Worm (Caenorhabditis elegans) whole organism, late embryonic: ENCODE data around the gene slc-36.5.

Experiments
- C08G9.2 ChIP-seq: sonication (generic microtip); optimal IDR thresholded peaks from 2 replicates; lab custom pipeline; 2016; ENCODE audit warnings: mild to moderate bottlenecking, missing genetic modification characterization, moderate library complexity, missing compliant biosample characterization
- C38D4.7 ChIP-seq: fragments of 200-800 bp; sonication (Bioruptor generic); optimal IDR thresholded peaks from 2 replicates; lab custom pipeline; 2018; ENCODE audit warnings: mild to moderate bottlenecking, missing genetic modification characterization, moderate library complexity, missing compliant biosample characterization
- F13H6.1 ChIP-seq: sonication (generic microtip); optimal IDR thresholded peaks from 2 replicates; lab custom pipeline; 2016; ENCODE audit warnings: missing genetic modification characterization, missing compliant biosample characterization
- K02D7.2 ChIP-seq: sonication (generic microtip); optimal IDR thresholded peaks from 2 replicates; lab custom pipeline; 2017; ENCODE audit warnings: mild to moderate bottlenecking, missing genetic modification characterization, missing compliant biosample characterization
- K09A11.1 ChIP-seq: sonication (generic microtip); optimal IDR thresholded peaks from 2 replicates; lab custom pipeline; 2017; ENCODE audit warnings: antibody characterized with exemption, mild to moderate bottlenecking, missing genetic modification characterization, missing compliant biosample characterization; ENCODE audit not compliant: insufficient read depth
- T23F11.4 ChIP-seq: fragments of 200-800 bp; sonication (Bioruptor generic); optimal IDR thresholded peaks from 2 replicates; lab custom pipeline; 2018; ENCODE audit warnings: mild to moderate bottlenecking, missing genetic modification characterization, missing compliant biosample characterization
- ahr-1 ChIP-seq: sonication (generic microtip); optimal IDR thresholded peaks from 2 replicates; lab custom pipeline; 2016; ENCODE audit warnings: missing genetic modification characterization, missing compliant biosample characterization
- ama-1 ChIP-seq: fragments of 150-350 bp; optimal IDR thresholded peaks from 2 replicates; lab custom pipeline; 2014
- ceh-18 ChIP-seq: sonication (generic microtip); optimal IDR thresholded peaks from 2 replicates; lab custom pipeline; 2016; ENCODE audit warnings: missing genetic modification characterization, missing compliant biosample characterization
- ceh-22 ChIP-seq: sonication (generic microtip); optimal IDR thresholded peaks from 2 replicates; lab custom pipeline; 2017; ENCODE audit warnings: missing biosample characterization, missing genetic modification characterization
- ceh-24 ChIP-seq: sonication (generic microtip); optimal IDR thresholded peaks from 2 replicates; lab custom pipeline; 2016; ENCODE audit warnings: mild to moderate bottlenecking, missing genetic modification characterization, missing compliant biosample characterization
- ceh-31 ChIP-seq: sonication (generic microtip); optimal IDR thresholded peaks from 2 replicates; lab custom pipeline; 2016; ENCODE audit warnings: missing genetic modification characterization, missing compliant biosample characterization
- ceh-34 ChIP-seq: sonication (generic microtip); optimal IDR thresholded peaks from 2 replicates; lab custom pipeline; 2016; ENCODE audit warnings: mild to moderate bottlenecking, missing genetic modification characterization, missing compliant biosample characterization
- ceh-48 ChIP-seq: sonication (generic microtip); optimal IDR thresholded peaks from 2 replicates; lab custom pipeline; 2016; ENCODE audit warnings: missing genetic modification characterization, inconsistent platforms, missing compliant biosample characterization
- ceh-6 ChIP-seq: fragments of 200-800 bp; sonication (Bioruptor generic); optimal IDR thresholded peaks from 2 replicates; lab custom pipeline; 2018; ENCODE audit warnings: mild to moderate bottlenecking, missing genetic modification characterization, missing compliant biosample characterization
- ceh-9 ChIP-seq: sonication (generic microtip); optimal IDR thresholded peaks from 2 replicates; lab custom pipeline; 2016; ENCODE audit warnings: mild to moderate bottlenecking, missing genetic modification characterization, inconsistent platforms, missing compliant biosample characterization
- dmd-4 ChIP-seq: sonication (generic microtip); optimal IDR thresholded peaks from 2 replicates; lab custom pipeline; 2016; ENCODE audit warnings: borderline replicate concordance, missing genetic modification characterization, missing compliant biosample characterization
- fkh-10 ChIP-seq: fragments of 150-350 bp; optimal IDR thresholded peaks from 2 replicates; lab custom pipeline; 2014; ENCODE audit warnings: missing biosample characterization, missing genetic modification reagents, missing genetic modification characterization
- fkh-6 ChIP-seq: sonication (generic microtip); optimal IDR thresholded peaks from 2 replicates; lab custom pipeline; 2016; ENCODE audit warnings: missing genetic modification characterization, missing compliant biosample characterization
- gmeb-2 ChIP-seq: sonication (generic microtip); optimal IDR thresholded peaks from 2 replicates; lab custom pipeline; 2016; ENCODE audit warnings: missing genetic modification characterization, inconsistent platforms, missing compliant biosample characterization
- hlh-15 ChIP-seq: sonication (generic microtip); optimal IDR thresholded peaks from 2 replicates; lab custom pipeline; 2016; ENCODE audit warnings: missing genetic modification characterization, missing compliant biosample characterization
- lim-6 ChIP-seq: sonication (generic microtip); optimal IDR thresholded peaks from 2 replicates; lab custom pipeline; 2016; ENCODE audit warnings: missing genetic modification characterization, missing compliant biosample characterization
- lin-11 ChIP-seq: fragments of 200-800 bp; sonication (Bioruptor generic); optimal IDR thresholded peaks from 2 replicates; lab custom pipeline; 2018; ENCODE audit warnings: mild to moderate bottlenecking, missing genetic modification characterization, missing compliant biosample characterization
- madf-2 ChIP-seq: sonication (generic microtip); optimal IDR thresholded peaks from 2 replicates; lab custom pipeline; 2017; ENCODE audit warnings: missing genetic modification characterization, missing compliant biosample characterization
- nfya-1 ChIP-seq: sonication (generic microtip); optimal IDR thresholded peaks from 2 replicates; lab custom pipeline; 2017; ENCODE audit warnings: missing genetic modification characterization, mild to moderate bottlenecking, missing compliant biosample characterization, antibody characterized with exemption, moderate library complexity
- nhr-11 ChIP-seq: fragments of 150-350 bp; optimal IDR thresholded peaks from 2 replicates; lab custom pipeline; 2014; ENCODE audit warnings: missing biosample characterization, missing genetic modification characterization
- nhr-232 ChIP-seq: sonication (generic microtip); optimal IDR thresholded peaks from 2 replicates; lab custom pipeline; 2016; ENCODE audit warnings: missing genetic modification characterization, missing compliant biosample characterization
- npax-4 ChIP-seq: sonication (generic microtip); optimal IDR thresholded peaks from 2 replicates; lab custom pipeline; 2016; ENCODE audit warnings: missing genetic modification characterization, missing compliant biosample characterization
- odd-2 ChIP-seq: sonication (generic microtip); optimal IDR thresholded peaks from 2 replicates; lab custom pipeline; 2017; ENCODE audit warnings: antibody characterized with exemption, mild to moderate bottlenecking, missing genetic modification characterization, missing compliant biosample characterization
- pag-3 ChIP-seq: sonication (generic microtip); optimal IDR thresholded peaks from 2 replicates; lab custom pipeline; 2016; ENCODE audit warnings: missing compliant biosample characterization, missing genetic modification characterization, borderline replicate concordance
- pax-1 ChIP-seq: fragments of 150-350 bp; optimal IDR thresholded peaks from 2 replicates; lab custom pipeline; 2014; ENCODE audit warnings: missing biosample characterization, missing genetic modification characterization
- pha-2 ChIP-seq: sonication (generic microtip); optimal IDR thresholded peaks from 2 replicates; lab custom pipeline; 2017; ENCODE audit warnings: mild to moderate bottlenecking, missing genetic modification characterization, missing compliant biosample characterization
- pha-4 ChIP-seq: fragments of 150-350 bp; optimal IDR thresholded peaks from 2 replicates; lab custom pipeline; 2018; ENCODE audit warnings: missing biosample characterization, missing genetic modification reagents, missing genetic modification characterization
- pros-1 ChIP-seq: fragments of 150-350 bp; optimal IDR thresholded peaks from 2 replicates; lab custom pipeline; 2014; ENCODE audit warnings: missing biosample characterization, missing genetic modification reagents, missing genetic modification characterization
- ref-2 ChIP-seq: sonication (generic microtip); optimal IDR thresholded peaks from 2 replicates; lab custom pipeline; 2016; ENCODE audit warnings: missing genetic modification characterization, missing compliant biosample characterization
- rnt-1 ChIP-seq: sonication (generic microtip); optimal IDR thresholded peaks from 2 replicates; lab custom pipeline; 2016; ENCODE audit warnings: missing genetic modification characterization, missing compliant biosample characterization
- tbx-2 ChIP-seq: sonication (generic microtip); optimal IDR thresholded peaks from 2 replicates; lab custom pipeline; 2016; ENCODE audit warnings: missing genetic modification characterization, missing compliant biosample characterization
- ttx-3 ChIP-seq: sonication (generic microtip); optimal IDR thresholded peaks from 2 replicates; lab custom pipeline; 2016; ENCODE audit warnings: missing genetic modification reagents, missing genetic modification characterization, missing compliant biosample characterization
- unc-3 ChIP-seq, 2 experiments: fragments of 200-800 bp in 1 of 2; sonication (Bioruptor generic) in 1 of 2; sonication (generic microtip) in 1 of 2; conservative IDR thresholded peaks in 1 of 2; optimal IDR thresholded peaks in 1 of 2; 2 replicates each; pipeline versions ENCODE4 v1.3.6 to Lab custom; 2016 to 2022; ENCODE audit warnings: missing compliant biosample characterization in 2 of 2, missing genetic modification characterization in 2 of 2, missing genetic modification reagents in 1 of 2
- unc-42 ChIP-seq: sonication (generic microtip); optimal IDR thresholded peaks from 2 replicates; lab custom pipeline; 2016; ENCODE audit warnings: missing genotype, missing genetic modification characterization, missing compliant biosample characterization
- unc-55 ChIP-seq: sonication (generic microtip); optimal IDR thresholded peaks from 2 replicates; lab custom pipeline; 2017; ENCODE audit warnings: missing biosample characterization, missing genetic modification reagents, missing genetic modification characterization
- unc-86 ChIP-seq: sonication (generic microtip); optimal IDR thresholded peaks from 2 replicates; lab custom pipeline; 2016; ENCODE audit warnings: missing genetic modification characterization, missing compliant biosample characterization
- ztf-16 ChIP-seq: sonication (generic microtip); optimal IDR thresholded peaks from 2 replicates; lab custom pipeline; 2017; ENCODE audit warnings: missing genetic modification characterization, missing compliant biosample characterization

Gene slc-36.5

DNA sequence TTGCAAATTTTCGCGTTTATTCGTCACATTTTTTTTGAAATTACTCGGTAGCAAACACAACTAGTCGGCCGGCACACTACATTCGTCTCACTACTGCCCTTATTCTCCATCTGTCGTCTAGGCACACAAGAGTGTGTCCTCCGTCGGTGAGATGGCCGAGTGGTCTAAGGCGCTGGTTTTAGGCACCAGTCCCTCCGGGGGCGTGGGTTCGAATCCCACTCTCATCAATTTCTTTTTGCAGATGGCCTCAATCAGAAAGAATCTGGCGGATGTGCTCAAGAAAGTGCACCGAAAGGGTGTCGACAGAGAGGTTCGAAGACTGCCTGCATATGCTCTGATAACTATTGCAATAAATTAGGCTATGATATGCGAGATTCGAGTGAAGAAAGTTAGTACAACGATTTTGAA is 23.8 kb downstream of the slc-36.5 start (continued):
- peak; percentile 73 for TF ChIP-seq ceh-9 (tag; lab: Kevin White, UChicago)
- peak; percentile 60 for TF ChIP-seq ceh-48 (tag; lab: Kevin White, UChicago)
- TF ChIP-seq ceh-6 (GFP tag; lab: Kevin White, UChicago): peak; percentile 91
- peak; percentile 65 for TF ChIP-seq rnt-1
- peak; percentile 49 for TF ChIP-seq odd-2 (tag; lab: Kevin White, UChicago)
- TF ChIP-seq nhr-232 (tag; lab: Kevin White, UChicago): peak; percentile 78
- TF ChIP-seq unc-3 (GFP tag; conservative IDR thresholded peaks at IDR 0.05; lab: Robert Waterston, UW): peak; percentile 75
- TF ChIP-seq unc-3 (tag; optimal IDR thresholded peaks at IDR 0.05; lab: Kevin White, UChicago): peak; percentile 62
- TF ChIP-seq gmeb-2 (tag; lab: Kevin White, UChicago): peak; percentile 71
- TF ChIP-seq lim-6: peak; percentile 37
- peak; percentile 50 for TF ChIP-seq K02D7.2
- peak; percentile 40 for TF ChIP-seq npax-4
- peak; percentile 80 for TF ChIP-seq fkh-6 (tag; lab: Kevin White, UChicago)
- peak; percentile 82 for TF ChIP-seq ztf-16 (tag; lab: Kevin White, UChicago)
- peak; percentile 84 for TF ChIP-seq T23F11.4
- TF ChIP-seq dmd-4 (tag; lab: Kevin White, UChicago): peak; percentile 76
- TF ChIP-seq, all 69 proteins: peak for 60

DNA sequence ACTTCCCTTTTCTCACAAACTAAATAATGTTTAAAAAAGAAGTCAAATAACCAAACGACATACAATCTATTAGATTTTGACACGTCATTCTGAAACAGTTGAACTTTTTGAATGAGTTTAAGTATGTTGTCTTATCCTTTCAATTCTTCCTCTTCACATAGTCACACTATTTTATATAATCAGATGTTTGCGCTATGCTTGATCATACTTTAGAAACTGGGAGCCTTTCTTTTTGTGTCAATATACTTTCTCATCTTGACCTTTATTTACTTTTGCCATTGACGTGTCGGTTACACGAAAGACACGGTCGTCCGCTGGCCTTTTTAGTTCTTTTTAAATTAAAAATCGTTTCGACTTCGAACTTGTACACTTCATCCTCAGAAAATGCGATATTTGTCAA is 24.9 kb downstream of the slc-36.5 start, which contains the start of gene C04A2.15:
TSS of gene C04A2.15 (plus strand) at position 299 of the 400 bp plus-strand sequence.
- no peak for TF ChIP-seq ceh-31 (tag; lab: Kevin White, UChicago)
- TF ChIP-seq tbx-2 (tag; lab: Kevin White, UChicago): no peak
- no peak for TF ChIP-seq ceh-48 (tag; lab: Kevin White, UChicago)
- no peak for TF ChIP-seq lin-11 (tag; lab: Kevin White, UChicago)
- no peak for TF ChIP-seq ttx-3
- no peak for TF ChIP-seq ceh-24
- TF ChIP-seq gmeb-2 (tag; lab: Kevin White, UChicago): no peak
- no peak for TF ChIP-seq ceh-18 (tag; lab: Kevin White, UChicago)
- no peak for TF ChIP-seq unc-86 (tag; lab: Kevin White, UChicago)
- no peak for TF ChIP-seq pros-1 (tag; lab: Kevin White, UChicago)
- no peak for TF ChIP-seq ref-2 (tag; lab: Kevin White, UChicago)
- TF ChIP-seq F13H6.1: no peak
- TF ChIP-seq ahr-1 (tag; lab: Kevin White, UChicago): no peak
- TF ChIP-seq, all 69 proteins: peak for 0

ce11 chrII:6849308-6849707 is 27.5 kb downstream of the slc-36.5 start:
- TF ChIP-seq rnt-1: no peak
- no peak for TF ChIP-seq pha-2 (tag; lab: Kevin White, UChicago)
- TF ChIP-seq K09A11.1 (tag; lab: Kevin White, UChicago): no peak
- no peak for TF ChIP-seq pax-1 (tag; lab: Kevin White, UChicago)
- TF ChIP-seq tbx-2 (tag; lab: Kevin White, UChicago): no peak
- TF ChIP-seq hlh-15: no peak
- TF ChIP-seq fkh-10 (GFP tag; lab: Kevin White, UChicago): no peak
- no peak for TF ChIP-seq unc-3 (GFP tag; conservative IDR thresholded peaks at IDR 0.05; lab: Robert Waterston, UW)
- TF ChIP-seq unc-3 (tag; optimal IDR thresholded peaks at IDR 0.05; lab: Kevin White, UChicago): no peak
- TF ChIP-seq unc-55: no peak
- TF ChIP-seq npax-4: no peak
- TF ChIP-seq pag-3: no peak
- no peak for TF ChIP-seq lin-11 (tag; lab: Kevin White, UChicago)
- no peak for TF ChIP-seq ceh-22 (tag; lab: Kevin White, UChicago)
- TF ChIP-seq C08G9.2 (tag; lab: Kevin White, UChicago): no peak
- no peak for TF ChIP-seq pha-4 (tag; lab: Kevin White, UChicago)

DNA sequence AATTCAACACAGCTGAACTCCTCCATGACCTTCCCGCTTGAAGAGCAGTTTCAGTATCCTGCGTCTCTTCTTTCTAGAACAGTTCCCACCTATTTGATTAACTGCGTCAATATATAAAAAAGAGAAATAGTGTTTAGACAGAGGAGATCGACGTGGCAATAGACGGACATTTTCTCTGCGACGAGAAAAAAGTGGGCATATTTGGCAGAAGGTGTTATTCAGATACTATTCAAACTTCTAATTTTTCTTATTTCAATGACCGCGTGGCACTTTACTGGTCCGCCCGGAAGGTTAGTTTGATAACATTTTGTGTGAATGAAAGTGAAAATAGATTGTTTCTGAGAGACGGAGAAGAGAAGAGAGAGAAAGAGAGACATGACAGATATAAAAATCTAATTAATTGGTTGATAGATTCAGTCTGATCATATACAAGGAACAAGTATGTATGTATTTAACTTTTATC is 28.9 kb downstream of the slc-36.5 start, which contains the start of gene tbc-6:
TSS of gene tbc-6 (plus strand) at position 208 of the 463 bp plus-strand sequence.
- TF ChIP-seq ceh-34 (tag; lab: Kevin White, UChicago) (no peak), unc-42 (tag; lab: Kevin White, UChicago) (peak; percentile 40), ztf-16 (tag; lab: Kevin White, UChicago) (no peak), nfya-1 (tag; lab: Kevin White, UChicago) (peak; percentile 2), unc-55 (peak; percentile 8), ceh-6 (GFP tag; lab: Kevin White, UChicago) (no peak), C38D4.7 (no peak), ama-1 (lab: Kevin White, UChicago) (peak; percentile 78), odd-2 (tag; lab: Kevin White, UChicago) (peak; percentile 5), nhr-11 (tag; lab: Kevin White, UChicago) (no peak), ref-2 (tag; lab: Kevin White, UChicago) (no peak), madf-2 (tag; lab: Kevin White, UChicago) (no peak), pag-3 (no peak)
